Worm (Caenorhabditis elegans) whole organism, L1 larva: Measurements from ENCODE around the gene srx-131.

Experiments
- aly-2 ChIP-seq: fragments of 150-350 bp; optimal IDR thresholded peaks from 2 replicates; lab custom pipeline; 2014; ENCODE audit warnings: missing biosample characterization, missing genetic modification characterization
- ceh-82 ChIP-seq, 3 experiments: fragments of 150-350 bp in 1 of 3; sonication (generic microtip) in 2 of 3; optimal IDR thresholded peaks; 2 replicates each; lab custom pipeline; 2014 to 2017; ENCODE audit warnings: missing biosample characterization in 3 of 3, missing genetic modification characterization in 3 of 3
- elt-2 ChIP-seq: sonication (generic microtip); optimal IDR thresholded peaks from 2 replicates; lab custom pipeline; 2016; ENCODE audit warnings: missing genetic modification characterization, mild to moderate bottlenecking, inconsistent platforms, missing compliant biosample characterization, missing genetic modification reagents
- ets-5 ChIP-seq: fragments of 200-800 bp; sonication (Bioruptor generic); IDR thresholded peaks from 2 replicates; pipeline ENCODE4 v1.3.6; 2022; ENCODE audit warnings: missing genetic modification characterization, missing compliant biosample characterization
- irx-1 ChIP-seq: sonication (generic microtip); optimal IDR thresholded peaks from 2 replicates; lab custom pipeline; 2016; ENCODE audit warnings: missing genetic modification characterization, missing compliant biosample characterization
- isw-1 ChIP-seq: fragments of 200-800 bp; sonication (Bioruptor generic); IDR thresholded peaks from 2 replicates; pipeline ENCODE4 v1.3.6; 2022; ENCODE audit warnings: missing genetic modification characterization, missing compliant biosample characterization
- mep-1 ChIP-seq: fragments of 150-350 bp; optimal IDR thresholded peaks from 2 replicates; lab custom pipeline; 2014; ENCODE audit warnings: missing biosample characterization, missing genetic modification characterization
- nhr-11 ChIP-seq: fragments of 150-350 bp; optimal IDR thresholded peaks from 2 replicates; lab custom pipeline; 2014; ENCODE audit warnings: missing biosample characterization, missing genetic modification characterization
- nhr-19 ChIP-seq: fragments of 200-800 bp; sonication (Bioruptor generic); conservative IDR thresholded peaks from 2 replicates; pipeline ENCODE4 v1.3.6; 2022; ENCODE audit warnings: missing genetic modification characterization, missing compliant biosample characterization
- sptf-1 ChIP-seq: fragments of 150-350 bp; optimal IDR thresholded peaks from 2 replicates; lab custom pipeline; 2014; ENCODE audit warnings: missing biosample characterization, missing genetic modification characterization

- no peak for TF ChIP-seq elt-2
- TF ChIP-seq ets-5 (GFP tag; lab: Robert Waterston, UW): no peak
- TF ChIP-seq mep-1 (tag; lab: Kevin White, UChicago): no peak
- no peak for TF ChIP-seq isw-1 (GFP tag; lab: Robert Waterston, UW)
- TF ChIP-seq ceh-82 (tag; optimal IDR thresholded peaks at IDR 0.05; lab: Kevin White, UChicago): no peak
- TF ChIP-seq aly-2 (tag; lab: Kevin White, UChicago): no peak
- no peak for TF ChIP-seq nhr-11 (tag; lab: Kevin White, UChicago)
- TF ChIP-seq nhr-19 (GFP tag; lab: Robert Waterston, UW): no peak
- TF ChIP-seq sptf-1: no peak
- no peak for TF ChIP-seq irx-1 (tag; lab: Kevin White, UChicago)
Measured at ce11 chrV:13840909-13841308, 4.3 kb upstream of the srx-131 start, which contains the start of gene srx-17.
